Fruit fly (Drosophila melanogaster): Measurements from ENCODE around the gene CG9853.

- TF ChIP-seq Pif1A (GFP tag; optimal IDR thresholded peaks at IDR 0.05) (no peak), Ets98B (GFP tag; IDR thresholded peaks at IDR 0.05) (0 out of 2 replicates have a peak, but pooled peaks have one; percentile 48), CG17806 (tag; optimal IDR thresholded peaks at IDR 0.05) (no peak), CG12605 (GFP tag; IDR thresholded peaks at IDR 0.05) (peak; percentile 14; the same call in 1 of the 2 replicates), CG34367 (tag; optimal IDR thresholded peaks at IDR 0.05) (no peak), CG14655 (GFP tag; optimal IDR thresholded peaks at IDR 0.05) (no peak), EcR (GFP tag; optimal IDR thresholded peaks at IDR 0.05) (peak; percentile 76), Snoo (tag; optimal IDR thresholded peaks at IDR 0.05) (peak; percentile 63), CG32121 (GFP tag; IDR thresholded peaks at IDR 0.05) (peak; percentile 44), gl (tag; optimal IDR thresholded peaks at IDR 0.05) (peak; percentile 33)
These were observed 31.7 kb upstream of the CG9853 start, which contains the start of the genes eIF3a and CG1074 for dm6 chr3R:4433441-4434077.

Data from whole organism, pupa.